Fruit fly (Drosophila melanogaster): Measurements from ENCODE around the gene CkIIalpha-i1.

Gene CkIIalpha-i1

dm6 chr3L:15815353-15816142 is 1.2 kb upstream of the CkIIalpha-i1 start (continued):
- TF ChIP-seq CG15601 (tag; optimal IDR thresholded peaks at IDR 0.05) (peak; percentile 51), peb (GFP tag; IDR thresholded peaks at IDR 0.05) (no peak), Sin3A (optimal IDR thresholded peaks at IDR 0.05) (no peak), CG4617 (GFP tag; optimal IDR thresholded peaks at IDR 0.05; ENCODE audit: borderline replicate concordance) (no peak), yki (optimal IDR thresholded peaks at IDR 0.05) (peak; percentile 70), fru (optimal IDR thresholded peaks at IDR 0.05) (no peak), TFAM (GFP tag; optimal IDR thresholded peaks at IDR 0.05) (peak; percentile 1), wdn (GFP tag; IDR thresholded peaks at IDR 0.05) (peak; percentile 34; the same call in 1 of the 2 replicates), CG6683 (GFP tag; optimal IDR thresholded peaks at IDR 0.05) (peak; percentile 70), CG16779 (GFP tag; IDR thresholded peaks at IDR 0.05) (no peak), CG9215 (GFP tag; IDR thresholded peaks at IDR 0.05) (no peak), CG34376 (GFP tag; optimal IDR thresholded peaks at IDR 0.05) (peak; percentile 46), CG6765 (GFP tag; optimal IDR thresholded peaks at IDR 0.05) (peak; percentile 59), seq (GFP tag; IDR thresholded peaks at IDR 0.05) (peak; percentile 58; the same call in 1 of the 2 replicates), MESR4 (GFP tag; optimal IDR thresholded peaks at IDR 0.05) (no peak), CG12236 (GFP tag; optimal IDR thresholded peaks at IDR 0.05) (peak; percentile 13), fd3F (GFP tag; optimal IDR thresholded peaks at IDR 0.05) (peak; percentile 42), hbn (GFP tag; IDR thresholded peaks at IDR 0.05; ENCODE audit: partially characterized antibody) (no peak), CG2202 (tag; optimal IDR thresholded peaks at IDR 0.05) (no peak), MBD-R2 (GFP tag; IDR thresholded peaks at IDR 0.05) (no peak; the same call in 1 of the 2 replicates), dimm (GFP tag; IDR thresholded peaks at IDR 0.05) (no peak), CG12942 (GFP tag; optimal IDR thresholded peaks at IDR 0.05) (peak; percentile 51), CG12659 (GFP tag; optimal IDR thresholded peaks at IDR 0.05) (peak; percentile 54), CG32532 (GFP tag; IDR thresholded peaks at IDR 0.05) (peak; percentile 61; the same call in 1 of the 2 replicates), unpg (GFP tag; optimal IDR thresholded peaks at IDR 0.05) (peak; percentile 81), Fer2 (tag; optimal IDR thresholded peaks at IDR 0.05) (no peak), CG10654 (GFP tag; optimal IDR thresholded peaks at IDR 0.05) (peak; percentile 46), CG13894 (tag; optimal IDR thresholded peaks at IDR 0.05) (peak; percentile 80), da (GFP tag; optimal IDR thresholded peaks at IDR 0.05) (peak; percentile 25), CG11560 (tag; IDR thresholded peaks at IDR 0.05) (no peak), hkb (optimal IDR thresholded peaks at IDR 0.05) (no peak), hkb (GFP tag; IDR thresholded peaks at IDR 0.05) (peak; percentile 73), D (optimal IDR thresholded peaks at IDR 0.05) (no peak), D (GFP tag; optimal IDR thresholded peaks at IDR 0.05) (peak; percentile 61), CG2678 (tag; optimal IDR thresholded peaks at IDR 0.05) (peak; percentile 89), NfI (GFP tag; optimal IDR thresholded peaks at IDR 0.05) (peak; percentile 67), CG14965 (GFP tag; optimal IDR thresholded peaks at IDR 0.05; ENCODE audit: borderline replicate concordance) (peak; percentile 24), Opbp (GFP tag; IDR thresholded peaks at IDR 0.05; ENCODE audit: partially characterized antibody) (no peak), Eip74EF (GFP tag; optimal IDR thresholded peaks at IDR 0.05) (peak in 1 of 2 experiments; percentile 62), NFAT (GFP tag; IDR thresholded peaks at IDR 0.05) (no peak), CG1832 (GFP tag; optimal IDR thresholded peaks at IDR 0.05) (no peak), Rfx (GFP tag; IDR thresholded peaks at IDR 0.05) (peak; percentile 63; the same call in 1 of the 2 replicates), ash1 (GFP tag; optimal IDR thresholded peaks at IDR 0.05) (no peak), gcm (GFP tag; optimal IDR thresholded peaks at IDR 0.05) (peak; percentile 76), sens-2 (GFP tag; IDR thresholded peaks at IDR 0.05) (no peak), Rx (GFP tag; IDR thresholded peaks at IDR 0.05) (no peak; the same call in 1 of the 2 replicates), CG4282 (GFP tag; optimal IDR thresholded peaks at IDR 0.05) (no peak), Hr51 (GFP tag; optimal IDR thresholded peaks at IDR 0.05) (peak; percentile 46 to 85), Hand (GFP tag; optimal IDR thresholded peaks at IDR 0.05) (peak; percentile 85), CG10147 (GFP tag; optimal IDR thresholded peaks at IDR 0.05) (peak; percentile 68)
